Fruit fly (Drosophila melanogaster): ENCODE results near the gene Ho.

The Ho gene

DNA sequence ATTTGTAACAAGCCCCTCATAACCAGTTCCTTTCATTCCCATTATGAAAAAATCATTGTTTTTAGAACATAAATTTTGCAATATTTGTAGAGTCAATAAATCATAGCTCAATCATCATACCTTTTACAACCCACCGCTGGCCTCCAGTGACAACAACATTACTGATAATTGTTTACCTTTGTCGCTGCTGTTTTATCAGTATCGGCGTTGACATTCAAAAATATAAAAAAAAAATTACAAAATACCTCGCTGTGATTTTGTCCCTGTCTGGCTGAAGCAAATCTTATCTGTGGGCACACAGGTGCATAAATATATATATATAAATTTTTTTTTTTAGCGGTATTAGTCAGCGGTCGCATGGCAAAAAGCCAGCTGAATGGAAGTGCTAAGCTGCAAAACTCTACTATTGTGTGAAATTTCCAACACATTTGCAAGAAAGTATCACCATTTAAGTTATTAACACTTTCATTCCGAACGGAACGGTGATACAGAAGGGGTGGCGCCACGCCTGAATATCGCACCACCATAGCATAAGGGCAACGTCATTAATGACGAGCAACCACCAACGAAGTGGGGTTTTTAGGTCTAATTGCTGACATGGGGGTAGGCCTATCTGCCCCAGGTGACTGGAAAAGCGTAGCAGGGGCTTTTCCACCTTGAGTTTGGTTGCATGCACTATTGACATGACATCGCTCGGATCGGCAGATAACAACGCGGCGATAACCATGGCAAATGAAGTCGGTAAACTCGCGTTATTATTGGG, 13.4 kb upstream of the Ho start:
- no peak for TF ChIP-seq noc (tag; optimal IDR thresholded peaks at IDR 0.05)

DNA sequence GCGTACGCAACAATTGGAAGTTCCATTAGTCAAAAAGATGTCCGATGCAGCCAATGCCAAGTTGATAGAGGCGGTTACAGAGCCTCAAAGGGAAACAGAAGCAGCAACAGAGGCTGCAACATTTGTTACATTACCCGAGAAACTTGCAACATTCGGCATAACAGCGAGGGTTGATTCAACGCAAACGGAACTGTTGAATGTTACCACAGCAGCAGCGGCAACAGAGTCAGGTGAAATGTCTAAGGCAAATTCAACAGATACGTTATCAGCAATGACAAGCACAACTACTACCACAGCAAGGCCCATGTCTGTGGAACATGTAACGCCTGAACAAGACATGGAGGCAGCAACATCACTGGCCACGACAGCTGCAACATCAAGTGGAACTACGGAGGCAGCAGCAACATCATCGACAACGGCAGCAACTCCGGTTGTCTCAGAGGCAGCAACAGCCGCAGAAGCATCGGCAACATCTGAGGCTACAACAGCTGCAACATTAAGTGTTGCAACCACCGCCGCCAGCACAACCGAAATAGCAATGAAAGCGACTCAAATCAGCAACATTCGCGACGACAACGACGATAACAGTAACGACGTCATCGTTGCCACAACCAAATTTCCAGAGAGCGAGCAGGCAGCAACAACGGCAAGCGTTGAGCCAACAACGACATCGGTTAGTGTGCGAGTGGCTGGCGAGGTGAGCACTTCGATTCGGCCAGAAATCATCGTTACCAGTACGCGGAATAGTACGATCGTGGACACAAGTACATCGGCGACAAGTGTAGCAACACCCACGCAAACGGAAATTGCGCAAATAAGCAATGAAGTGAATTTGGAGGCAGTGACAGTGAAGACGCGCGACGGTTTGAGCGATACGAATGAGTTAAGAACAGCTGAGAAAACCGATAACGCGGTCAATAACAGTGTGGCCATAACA, 10.3 kb upstream of the Ho start:
- no peak for TF ChIP-seq noc (tag; optimal IDR thresholded peaks at IDR 0.05)

DNA sequence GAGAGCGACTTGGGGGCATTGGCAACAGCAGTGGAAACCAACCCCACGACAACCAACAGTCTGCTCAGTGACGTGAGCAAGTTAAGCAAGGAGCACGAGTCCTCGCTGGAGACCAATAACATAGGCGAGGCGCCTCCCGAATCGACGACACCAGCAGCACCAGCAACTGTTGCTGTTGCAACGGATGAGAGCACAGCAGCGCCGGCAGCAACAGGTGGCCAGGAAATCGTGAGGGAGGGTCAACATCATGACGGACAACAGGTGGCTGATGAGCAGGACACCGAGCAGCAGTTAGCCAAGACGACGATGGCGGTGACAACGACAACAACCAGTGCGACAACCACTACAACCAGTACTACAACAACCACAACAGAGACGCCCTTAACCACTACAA, 9.6 kb upstream of the Ho start:
- no peak for TF ChIP-seq noc (tag; optimal IDR thresholded peaks at IDR 0.05)

DNA sequence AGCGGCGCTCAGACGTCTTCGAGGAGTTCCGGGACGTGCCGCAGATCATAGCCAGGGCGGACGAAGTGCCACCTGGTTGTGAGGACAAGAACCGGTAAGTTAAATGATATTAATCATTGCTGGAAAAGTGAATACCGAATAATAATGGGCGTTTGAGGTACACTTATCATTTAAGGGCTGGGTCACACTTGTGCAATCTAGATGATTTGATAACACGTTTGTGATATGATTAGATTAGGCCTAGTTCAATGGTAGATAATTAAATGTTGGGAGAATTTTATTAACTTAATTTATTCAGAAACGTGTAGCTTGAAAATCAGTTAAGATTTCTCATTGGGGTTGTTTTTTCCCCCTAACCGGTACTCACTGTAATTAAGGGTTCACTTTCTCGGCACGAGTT, 8.7 kb upstream of the Ho start:
- TF ChIP-seq noc (tag; optimal IDR thresholded peaks at IDR 0.05): no peak

DNA sequence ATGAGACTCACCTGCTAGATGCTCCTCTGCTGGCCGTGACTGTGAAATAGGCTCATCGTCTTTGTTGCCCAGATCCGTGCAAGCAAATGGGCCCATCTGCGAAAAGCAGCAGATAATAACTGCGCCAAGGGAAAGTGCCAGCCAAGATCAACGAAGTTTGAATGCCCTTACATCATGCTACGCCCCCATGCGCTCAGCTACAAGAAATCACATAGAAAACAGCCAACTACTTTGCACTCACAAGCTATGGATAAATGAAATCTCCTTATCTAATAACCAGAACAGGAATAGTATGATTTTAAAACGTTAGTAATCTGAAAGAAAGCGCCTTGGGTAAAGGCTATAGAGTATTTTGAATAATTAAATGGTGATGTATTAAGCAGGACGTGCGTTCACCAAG, 7.8 kb upstream of the Ho start:
- TF ChIP-seq noc (tag; optimal IDR thresholded peaks at IDR 0.05): no peak

DNA sequence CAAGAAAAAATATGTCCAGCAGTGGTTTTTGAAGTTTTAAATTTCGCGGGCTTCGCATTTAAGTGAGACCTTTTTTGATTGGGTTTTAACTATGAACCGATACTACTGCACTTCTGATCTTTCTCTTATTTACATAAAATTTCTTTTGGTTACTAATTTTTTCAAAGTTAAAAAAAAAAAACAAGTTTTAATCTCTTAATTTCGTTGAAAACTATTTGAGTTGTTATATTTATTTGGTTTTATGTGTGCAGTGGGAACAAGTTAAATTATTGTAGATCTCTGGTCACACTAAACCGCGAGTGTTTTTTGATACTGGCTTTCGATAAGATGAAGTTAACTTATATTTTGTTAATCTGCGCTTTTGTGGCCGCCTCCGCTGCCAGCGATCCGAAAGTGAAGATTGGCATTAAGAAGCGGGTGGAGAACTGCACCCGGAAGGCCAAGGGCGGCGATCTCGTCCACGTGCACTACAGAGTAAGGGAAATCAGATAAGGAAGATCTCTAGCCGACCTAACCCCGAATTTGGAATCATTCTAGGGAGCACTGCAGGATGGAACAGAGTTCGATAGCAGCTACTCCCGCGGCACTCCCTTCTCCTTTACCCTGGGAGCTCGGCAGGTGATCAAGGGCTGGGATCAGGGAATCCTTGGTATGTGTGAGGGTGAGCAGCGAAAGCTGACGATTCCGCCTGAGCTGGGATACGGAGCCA, 5.4 kb upstream of the Ho start, which contains the start of gene CG14715:
Gene CG14715, plus strand, starts transcription at position 267 of the 709 bp plus-strand sequence.
- TF ChIP-seq noc (tag; optimal IDR thresholded peaks at IDR 0.05): peak; percentile 31

DNA sequence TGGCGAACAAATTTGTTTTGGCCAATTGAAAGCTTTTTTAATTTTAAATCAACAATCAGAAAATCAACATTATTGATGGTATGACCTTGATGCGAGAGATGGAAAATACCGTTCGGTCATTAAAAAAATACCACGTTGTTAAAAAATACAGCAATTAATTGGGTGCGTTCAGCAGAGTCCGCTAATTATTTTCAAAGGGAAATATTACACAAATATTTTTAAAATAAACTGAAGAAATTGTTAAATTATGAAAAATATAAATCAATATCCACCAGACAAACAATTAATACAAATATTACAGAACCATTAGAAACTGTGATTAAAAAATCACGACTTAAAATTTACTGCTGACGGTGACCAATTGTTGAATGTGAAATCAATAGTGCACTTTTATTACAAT, 1.5 kb upstream of the Ho start, which contains the start of gene CG18476:
Gene CG18476, minus strand, starts transcription at position 101 of the 400 bp plus-strand sequence.
- TF ChIP-seq noc (tag; optimal IDR thresholded peaks at IDR 0.05): peak; percentile 87

DNA sequence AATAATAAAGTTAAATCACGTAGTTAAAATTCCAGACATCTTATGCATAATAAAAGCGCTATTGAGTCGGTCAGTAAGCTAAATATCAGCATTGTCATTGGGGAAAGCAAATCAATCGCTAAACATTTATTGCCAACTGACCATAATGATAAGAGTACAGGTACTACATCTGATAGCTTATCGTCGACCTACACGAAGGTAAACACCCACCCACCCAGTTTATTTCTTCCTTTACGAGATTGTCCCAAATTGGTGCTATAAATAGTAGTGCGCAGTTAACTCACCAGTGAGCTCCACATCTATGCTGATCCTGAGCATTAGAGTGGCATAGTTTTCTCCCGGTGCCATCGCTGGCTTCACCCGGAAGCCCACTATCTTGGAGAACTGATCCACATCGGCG, 4.1 kb downstream of the Ho start:
- no peak for TF ChIP-seq noc (tag; optimal IDR thresholded peaks at IDR 0.05)

DNA sequence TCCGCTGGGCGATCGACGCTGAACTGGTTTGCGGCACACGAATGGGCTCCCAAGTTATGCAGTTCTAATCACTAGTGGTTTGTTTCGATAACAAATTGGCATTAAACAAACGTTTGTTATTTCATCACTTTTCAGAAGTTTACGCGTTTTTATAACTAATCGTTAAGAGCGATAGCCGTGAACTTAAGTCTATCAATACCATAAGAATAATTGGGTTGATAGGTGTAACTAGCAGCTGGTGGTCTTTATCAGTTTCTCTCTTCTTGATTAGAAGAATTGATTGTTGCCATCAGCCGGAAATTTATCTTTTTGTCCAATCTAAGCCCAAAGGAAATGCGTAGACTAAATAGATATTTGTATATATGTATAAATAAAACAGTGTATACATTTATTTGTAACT, 4.8 kb downstream of the Ho start, which contains the start of gene CG6830:
Gene CG6830, minus strand, starts transcription at position 27 of the 400 bp plus-strand sequence.
- no peak for TF ChIP-seq noc (tag; optimal IDR thresholded peaks at IDR 0.05)

DNA sequence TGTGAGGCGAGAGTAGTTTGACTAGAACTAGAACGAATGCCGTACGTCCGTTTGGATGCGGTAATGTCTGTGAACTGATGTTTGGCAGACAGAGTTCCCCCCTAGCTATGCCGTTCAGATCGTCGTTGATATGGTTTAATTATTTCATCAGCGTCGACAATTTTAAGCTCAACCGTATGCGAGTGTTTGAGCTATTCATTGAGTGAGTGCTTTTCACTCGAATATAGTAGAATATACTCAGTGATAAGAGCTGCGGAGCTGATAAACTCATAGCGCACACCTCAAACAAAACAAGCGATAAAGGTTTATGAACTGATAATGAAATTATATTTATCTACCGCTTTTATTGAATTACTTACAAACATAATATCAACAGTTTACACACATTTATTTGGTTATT, 8.5 kb downstream of the Ho start, which contains the start of gene CG6834:
Gene CG6834, minus strand, starts transcription at position 79 of the 400 bp plus-strand sequence.
- no peak for TF ChIP-seq noc (tag; optimal IDR thresholded peaks at IDR 0.05)

DNA sequence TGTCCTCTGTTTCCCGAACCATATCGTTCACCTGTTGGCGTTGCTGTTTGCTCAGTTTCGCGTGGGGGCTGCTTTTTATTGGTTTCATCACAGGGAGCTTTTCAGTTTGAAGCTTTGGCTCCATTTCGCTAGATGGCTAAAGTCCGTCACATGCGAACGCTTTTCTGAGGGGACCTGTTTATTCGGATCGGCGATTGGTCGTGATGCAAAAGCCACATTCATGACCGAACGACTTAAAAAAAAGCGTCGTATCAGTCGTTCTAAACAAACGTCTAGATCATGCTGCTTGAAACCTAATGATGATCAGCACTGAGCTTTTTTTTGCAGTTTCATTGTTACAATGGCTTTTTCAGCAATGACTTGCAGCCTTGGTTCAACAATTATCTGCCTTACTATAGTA, 10.4 kb downstream of the Ho start, which contains the start of gene CG6908:
Gene CG6908, minus strand, starts transcription at position 152 of the 400 bp plus-strand sequence.
- TF ChIP-seq noc (tag; optimal IDR thresholded peaks at IDR 0.05): peak; percentile 4

DNA sequence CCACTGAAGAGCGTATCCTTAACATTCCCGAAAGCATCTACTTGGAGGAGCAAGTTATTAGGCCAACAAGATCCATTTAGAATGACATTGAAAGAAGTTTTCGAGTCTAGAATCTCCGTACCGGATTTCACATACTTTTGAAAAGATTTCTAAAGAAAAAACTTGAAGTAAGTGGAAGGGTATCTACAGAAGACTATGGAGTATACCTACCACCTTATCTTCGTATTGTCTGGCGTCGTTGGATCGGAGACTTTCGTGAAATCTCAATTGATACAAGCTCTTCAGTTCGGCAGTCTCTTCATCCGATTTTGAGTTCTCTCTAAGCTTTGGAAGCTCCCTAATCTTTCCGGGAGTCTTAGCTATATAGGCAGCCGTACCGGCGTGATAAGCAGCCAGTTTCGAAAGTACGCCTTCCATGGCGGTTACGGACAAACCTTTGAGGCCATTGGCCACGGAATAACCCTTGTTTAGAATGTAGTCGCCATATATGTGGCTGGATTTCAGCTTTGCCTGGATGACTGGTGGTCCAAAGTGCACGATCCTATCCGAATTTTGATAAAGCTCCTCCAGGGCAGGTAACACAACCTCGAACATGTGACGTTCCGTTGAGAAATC, 11.4 kb downstream of the Ho start:
- TF ChIP-seq noc (tag; optimal IDR thresholded peaks at IDR 0.05): no peak

DNA sequence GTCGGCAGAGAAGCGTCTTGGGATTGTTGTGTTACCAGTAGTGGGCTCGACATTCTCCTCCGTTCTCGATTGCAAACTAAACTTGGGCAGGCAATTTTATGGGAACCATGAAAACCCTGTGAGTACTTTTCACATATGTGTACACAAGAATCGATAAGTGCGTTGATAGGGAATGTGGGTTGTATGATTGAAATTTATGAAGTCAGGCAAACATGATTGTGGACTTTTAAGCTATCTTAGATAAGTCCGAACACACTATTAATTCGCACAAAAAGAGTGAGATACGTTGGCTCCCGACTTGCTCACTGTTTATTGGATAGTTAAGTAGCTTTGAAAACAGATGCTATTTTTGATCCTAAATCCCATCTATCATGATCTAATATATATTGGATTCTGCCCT, 12.2 kb downstream of the Ho start, which contains the start of gene CG18765:
Gene CG18765, minus strand, starts transcription at position 53 of the 400 bp plus-strand sequence.
- no peak for TF ChIP-seq noc (tag; optimal IDR thresholded peaks at IDR 0.05)

DNA sequence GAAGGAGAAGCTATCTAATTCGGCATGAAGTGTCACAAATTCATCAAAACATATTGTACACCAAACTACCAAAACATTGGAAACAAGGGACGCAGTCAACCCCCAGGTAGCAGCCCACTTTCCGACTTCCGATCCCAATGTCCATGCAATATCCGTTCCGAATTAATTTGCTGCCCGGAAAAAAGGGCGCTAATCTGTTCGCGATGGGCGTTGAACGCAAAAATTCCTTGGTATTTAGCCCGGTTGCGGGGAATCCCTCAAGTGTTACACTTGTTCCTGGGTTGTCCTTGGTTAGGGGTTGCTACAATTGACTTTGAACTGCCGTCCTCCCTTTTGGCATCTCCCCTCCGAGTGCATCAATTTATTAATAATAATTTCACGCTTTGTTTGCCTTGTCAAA, 13.0 kb downstream of the Ho start:
- no peak for TF ChIP-seq noc (tag; optimal IDR thresholded peaks at IDR 0.05)
